Worm (Caenorhabditis elegans) whole organism, midembryonic: Measurements from ENCODE around the gene ZC239.20.

Experiments
- T22C8.4 ChIP-seq: fragments of 200-800 bp; sonication (Bioruptor generic); IDR thresholded peaks from 2 replicates; pipeline ENCODE4 v1.3.6; 2022; ENCODE audit warnings: missing genetic modification characterization, missing compliant biosample characterization
- flt-1 ChIP-seq: fragments of 200-800 bp; sonication (Bioruptor generic); IDR thresholded peaks from 2 replicates; pipeline ENCODE4 v1.3.6; 2022; ENCODE audit warnings: missing genetic modification characterization, missing compliant biosample characterization
- med-1 ChIP-seq: sonication (generic microtip); optimal IDR thresholded peaks from 2 replicates; lab custom pipeline; 2017; ENCODE audit warnings: missing genetic modification characterization, mild to moderate bottlenecking, missing compliant biosample characterization, antibody characterized with exemption, missing genetic modification reagents; ENCODE audit not compliant: insufficient read depth
- ztf-23 ChIP-seq: fragments of 200-800 bp; sonication (Bioruptor generic); IDR thresholded peaks from 2 replicates; pipeline ENCODE4 v1.3.6; 2022; ENCODE audit warnings: missing genetic modification reagents, missing genetic modification characterization, missing compliant biosample characterization

DNA sequence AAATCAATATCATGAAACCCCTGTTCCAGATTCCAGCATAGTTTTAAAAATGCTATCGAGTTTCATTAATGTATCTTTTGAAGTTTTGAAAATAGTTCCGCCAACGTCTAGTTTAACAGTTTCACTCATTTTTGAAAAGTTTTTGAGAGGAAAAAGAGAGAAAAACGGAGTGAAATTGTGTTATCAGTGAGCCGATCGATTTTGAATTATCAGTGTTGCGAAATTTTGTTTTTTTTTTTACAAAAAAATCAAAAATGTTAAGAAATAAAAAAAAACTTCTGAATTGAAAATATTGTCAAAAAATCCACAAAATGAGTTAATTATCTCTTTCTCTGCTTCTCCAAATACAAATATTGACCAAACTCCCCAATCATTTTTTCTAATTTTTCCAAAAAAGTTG, 16.4 kb upstream of the ZC239.20 start, which contains the start of gene ZC239.13:
- TF ChIP-seq T22C8.4, result no peak
- no peak for TF ChIP-seq med-1 (GFP tag; lab: Kevin White, UChicago)
- no peak for TF ChIP-seq ztf-23 (GFP tag; lab: Robert Waterston, UW)
- TF ChIP-seq flt-1 (GFP tag; lab: Robert Waterston, UW), result no peak
